Fruit fly (Drosophila melanogaster) whole organism, embryonic: Measurements from ENCODE around the gene CG2681.

Source experiments
- Bdp1 ChIP-seq: fragments of 200-800 bp; sonication (Bioruptor generic); optimal IDR thresholded peaks from 3 replicates; lab custom pipeline; 2016; ENCODE audit warnings: missing biosample characterization, missing genetic modification characterization
- CG10274 ChIP-seq: fragments of 200-800 bp; sonication (Bioruptor generic); optimal IDR thresholded peaks from 3 replicates; lab custom pipeline; 2017; ENCODE audit warnings: missing biosample characterization, mild to moderate bottlenecking, missing genetic modification characterization
- CG10543 ChIP-seq: fragments of 200-800 bp; sonication (Bioruptor generic); optimal IDR thresholded peaks from 3 replicates; lab custom pipeline; 2017; ENCODE audit warnings: missing biosample characterization, mild to moderate bottlenecking, missing genetic modification characterization, moderate library complexity
- CG10654 ChIP-seq: fragments of 200-800 bp; sonication (Bioruptor generic); optimal IDR thresholded peaks from 2 replicates; lab custom pipeline; 2016; ENCODE audit warnings: missing biosample characterization, missing genetic modification characterization
- CG1233 ChIP-seq: fragments of 200-800 bp; sonication (Bioruptor generic); optimal IDR thresholded peaks from 4 replicates; lab custom pipeline; 2018; ENCODE audit warnings: missing biosample characterization, mild to moderate bottlenecking, missing genetic modification characterization
- CG12769 ChIP-seq: fragments of 200-800 bp; sonication (Bioruptor generic); optimal IDR thresholded peaks from 2 replicates; lab custom pipeline; 2019; ENCODE audit warnings: missing biosample characterization, mild to moderate bottlenecking, missing genetic modification characterization, moderate library complexity
- CG14667 ChIP-seq: fragments of 200-800 bp; sonication (Bioruptor generic); IDR thresholded peaks from 2 replicates; pipeline ENCODE4 v1.3.6; 2022; ENCODE audit warnings: missing biosample characterization, missing genetic modification characterization
- CG14710 ChIP-seq: fragments of 200-800 bp; sonication (Bioruptor generic); optimal IDR thresholded peaks from 3 replicates; lab custom pipeline; 2019; ENCODE audit warnings: missing biosample characterization, mild to moderate bottlenecking, missing genetic modification characterization, moderate library complexity
- CG30431 ChIP-seq: fragments of 200-800 bp; sonication (Bioruptor generic); optimal IDR thresholded peaks from 2 replicates; lab custom pipeline; 2017; ENCODE audit warnings: missing biosample characterization, missing genetic modification characterization
- CG31224 ChIP-seq: fragments of 200-800 bp; sonication (Bioruptor generic); IDR thresholded peaks from 2 replicates; pipeline ENCODE4 v1.3.6; 2022; ENCODE audit warnings: missing biosample characterization, missing genetic modification characterization
- CG32767 ChIP-seq: fragments of 200-800 bp; sonication (Bioruptor generic); IDR thresholded peaks from 2 replicates; pipeline ENCODE4 v1.3.6; 2022; ENCODE audit warnings: missing biosample characterization, missing genetic modification characterization
- CG32772 ChIP-seq: fragments of 200-800 bp; sonication (Bioruptor generic); IDR thresholded peaks from 2 replicates; pipeline ENCODE4 v1.3.6; 2022; ENCODE audit warnings: missing biosample characterization, missing genetic modification characterization
- CG4820 ChIP-seq: fragments of 200-800 bp; sonication (Bioruptor generic); optimal IDR thresholded peaks from 3 replicates; lab custom pipeline; 2016; ENCODE audit warnings: missing biosample characterization, missing genetic modification characterization
- CG7556 ChIP-seq: fragments of 200-800 bp; sonication (Bioruptor generic); optimal IDR thresholded peaks from 2 replicates; lab custom pipeline; 2017; ENCODE audit warnings: missing biosample characterization, mild to moderate bottlenecking, missing genetic modification characterization
- CG7839 ChIP-seq: fragments of 200-800 bp; sonication (Bioruptor generic); optimal IDR thresholded peaks from 3 replicates; lab custom pipeline; 2018; ENCODE audit warnings: missing biosample characterization, mild to moderate bottlenecking, missing genetic modification characterization, moderate library complexity
- Camta ChIP-seq: fragments of 200-800 bp; sonication (Bioruptor generic); optimal IDR thresholded peaks from 2 replicates; lab custom pipeline; 2016; ENCODE audit warnings: missing biosample characterization, missing genetic modification characterization
- Chrac-16 ChIP-seq: fragments of 200-800 bp; sonication (Bioruptor generic); optimal IDR thresholded peaks from 3 replicates; lab custom pipeline; 2016; ENCODE audit warnings: missing biosample characterization, missing genetic modification characterization
- CoRest ChIP-seq: fragments of 200-800 bp; sonication (Bioruptor generic); optimal IDR thresholded peaks from 3 replicates; lab custom pipeline; 2018; ENCODE audit warnings: missing biosample characterization, mild to moderate bottlenecking, missing genetic modification characterization, moderate library complexity
- Ets97D ChIP-seq: fragments of 200-800 bp; sonication (Bioruptor generic); optimal IDR thresholded peaks from 3 replicates; lab custom pipeline; 2016; ENCODE audit warnings: missing biosample characterization, missing genetic modification characterization
- HLH54F ChIP-seq: fragments of 200-800 bp; sonication (Bioruptor generic); optimal IDR thresholded peaks from 3 replicates; lab custom pipeline; 2016; ENCODE audit warnings: missing biosample characterization, missing genetic modification characterization
- Hr51 ChIP-seq, 2 experiments: fragments of 200-800 bp; sonication (Bioruptor generic); optimal IDR thresholded peaks; 2 replicates in 1 of 2; 3 replicates in 1 of 2; lab custom pipeline; 2016 to 2018; ENCODE audit warnings: missing biosample characterization in 2 of 2, missing genetic modification characterization in 2 of 2, mild to moderate bottlenecking in 1 of 2, moderate library complexity in 1 of 2
- Kr ChIP-seq: fragments of 200-800 bp; sonication (Bioruptor generic); optimal IDR thresholded peaks from 2 replicates; lab custom pipeline; 2017; ENCODE audit warnings: missing biosample characterization, mild to moderate bottlenecking, missing genetic modification characterization
- Oli ChIP-seq: fragments of 200-800 bp; sonication (Bioruptor generic); optimal IDR thresholded peaks from 2 replicates; lab custom pipeline; 2018; ENCODE audit warnings: missing biosample characterization, mild to moderate bottlenecking, missing genetic modification characterization, moderate library complexity
- Six4 ChIP-seq: fragments of 200-800 bp; sonication (Bioruptor generic); optimal IDR thresholded peaks from 2 replicates; lab custom pipeline; 2016; ENCODE audit warnings: missing biosample characterization, missing genetic modification characterization
- al ChIP-seq: fragments of 200-800 bp; sonication (Bioruptor generic); IDR thresholded peaks from 2 replicates; pipeline ENCODE4 v1.3.6; 2022; ENCODE audit warnings: missing biosample characterization, missing genetic modification characterization
- amos ChIP-seq: fragments of 200-800 bp; sonication (Bioruptor generic); IDR thresholded peaks from 2 replicates; pipeline ENCODE4 v1.3.6; 2022; ENCODE audit warnings: missing biosample characterization, missing genetic modification characterization; ENCODE audit not compliant: partially characterized antibody
- bigmax ChIP-seq: fragments of 200-800 bp; sonication (Bioruptor generic); optimal IDR thresholded peaks from 2 replicates; lab custom pipeline; 2018; ENCODE audit warnings: missing biosample characterization, mild to moderate bottlenecking, missing genetic modification characterization
- bsh ChIP-seq, 2 experiments: fragments of 200-800 bp; sonication (Bioruptor generic); optimal IDR thresholded peaks; 2 replicates each; lab custom pipeline; 2017 to 2018; ENCODE audit warnings: mild to moderate bottlenecking in 2 of 2, missing biosample characterization in 2 of 2, missing genetic modification characterization in 2 of 2, moderate library complexity in 1 of 2
- cad ChIP-seq: fragments of >200 bp; optimal IDR thresholded peaks from 2 replicates; lab custom pipeline; 2017; ENCODE audit warnings: missing biosample characterization, missing genetic modification characterization
- crc ChIP-seq: fragments of 200-800 bp; sonication (Bioruptor generic); optimal IDR thresholded peaks from 2 replicates; lab custom pipeline; 2016; ENCODE audit warnings: missing biosample characterization, missing genetic modification characterization
- dati ChIP-seq: fragments of 200-800 bp; sonication (Bioruptor generic); IDR thresholded peaks from 2 replicates; pipeline ENCODE4 v1.3.6; 2022; ENCODE audit warnings: missing biosample characterization, missing genetic modification characterization
- disco-r ChIP-seq: fragments of 200-800 bp; sonication (Bioruptor generic); optimal IDR thresholded peaks from 2 replicates; lab custom pipeline; 2016; ENCODE audit warnings: missing biosample characterization, missing genetic modification characterization
- dm ChIP-seq: fragments of 200-800 bp; sonication (Bioruptor generic); optimal IDR thresholded peaks from 3 replicates; lab custom pipeline; 2016; ENCODE audit warnings: missing biosample characterization, missing genetic modification characterization
- dpn ChIP-seq, 2 experiments: fragments of 200-800 bp; sonication (Bioruptor generic); optimal IDR thresholded peaks; 3 replicates each; lab custom pipeline; 2016; ENCODE audit warnings: missing biosample characterization in 2 of 2, missing genetic modification characterization in 2 of 2
- dysf ChIP-seq: fragments of 200-800 bp; sonication (Bioruptor generic); IDR thresholded peaks from 3 replicates; pipeline ENCODE4 v1.3.6; 2022; ENCODE audit warnings: missing biosample characterization, missing genetic modification characterization
- emc ChIP-seq: fragments of 200-800 bp; sonication (Bioruptor generic); optimal IDR thresholded peaks from 2 replicates; lab custom pipeline; 2016; ENCODE audit warnings: missing biosample characterization, missing genetic modification characterization
- esg ChIP-seq: fragments of 200-800 bp; sonication (Bioruptor generic); conservative IDR thresholded peaks from 2 replicates; pipeline ENCODE4 v1.3.6; 2022; ENCODE audit warnings: missing biosample characterization, missing genetic modification characterization
- eve ChIP-seq, 2 experiments: fragments of >200 bp; optimal IDR thresholded peaks; 2 replicates each; lab custom pipeline; 2017; ENCODE audit warnings: missing biosample characterization in 2 of 2, missing genetic modification characterization in 2 of 2
- ind ChIP-seq: fragments of 200-800 bp; sonication (Bioruptor generic); optimal IDR thresholded peaks from 3 replicates; lab custom pipeline; 2016; ENCODE audit warnings: missing biosample characterization, missing genetic modification characterization
- lov ChIP-seq, 2 experiments: fragments of 200-800 bp in 1 of 2; fragments of >200 bp in 1 of 2; sonication (Bioruptor generic) in 1 of 2; IDR thresholded peaks in 1 of 2; optimal IDR thresholded peaks in 1 of 2; 2 replicates in 1 of 2; 3 replicates in 1 of 2; pipeline versions ENCODE4 v1.3.6 to Lab custom; 2017 to 2022; ENCODE audit warnings: missing biosample characterization in 1 of 2, missing genetic modification characterization in 1 of 2
- mirr ChIP-seq: fragments of 200-800 bp; sonication (Bioruptor generic); optimal IDR thresholded peaks from 3 replicates; lab custom pipeline; 2018; ENCODE audit warnings: missing biosample characterization, mild to moderate bottlenecking, missing genetic modification characterization
- mld ChIP-seq: fragments of 200-800 bp; sonication (Bioruptor generic); IDR thresholded peaks from 3 replicates; pipeline ENCODE4 v1.3.6; 2022; ENCODE audit warnings: missing biosample characterization, missing genetic modification characterization; ENCODE audit not compliant: partially characterized antibody
- nerfin-1 ChIP-seq: fragments of 200-800 bp; sonication (Bioruptor generic); optimal IDR thresholded peaks from 3 replicates; lab custom pipeline; 2019; ENCODE audit warnings: missing biosample characterization, mild to moderate bottlenecking, missing genetic modification characterization, moderate library complexity
- pan ChIP-seq, 4 experiments: fragments of >200 bp in 3 of 4; fragments of 200-800 bp in 1 of 4; sonication (Bioruptor generic) in 1 of 4; optimal IDR thresholded peaks in 3 of 4; IDR thresholded peaks in 1 of 4; 2 replicates each; pipeline versions ENCODE4 v1.3.6 to Lab custom; 2017 to 2022; ENCODE audit warnings: missing biosample characterization in 2 of 4, missing genetic modification characterization in 2 of 4, mixed read lengths in 1 of 4
- pzg ChIP-seq: fragments of 200-800 bp; sonication (Bioruptor generic); optimal IDR thresholded peaks from 3 replicates; lab custom pipeline; 2018; ENCODE audit warnings: missing biosample characterization, mild to moderate bottlenecking, missing genetic modification characterization, moderate library complexity
- scrt ChIP-seq: fragments of 200-800 bp; sonication (Bioruptor generic); optimal IDR thresholded peaks from 2 replicates; lab custom pipeline; 2018; ENCODE audit warnings: missing biosample characterization, mild to moderate bottlenecking, missing genetic modification characterization, moderate library complexity
- tgo ChIP-seq: fragments of 200-800 bp; sonication (Bioruptor generic); IDR thresholded peaks from 3 replicates; pipeline ENCODE4 v1.3.6; 2022; ENCODE audit warnings: missing biosample characterization, missing genetic modification characterization
- tin ChIP-seq: fragments of 200-800 bp; sonication (Bioruptor generic); optimal IDR thresholded peaks from 3 replicates; lab custom pipeline; 2016; ENCODE audit warnings: missing biosample characterization, missing genetic modification characterization
- tna ChIP-seq: fragments of 200-800 bp; sonication (Bioruptor generic); IDR thresholded peaks from 2 replicates; pipeline ENCODE4 v1.3.6; 2022; ENCODE audit warnings: missing biosample characterization, missing genetic modification characterization; ENCODE audit not compliant: partially characterized antibody
- ttk ChIP-seq: fragments of 200-800 bp; sonication (Bioruptor generic); IDR thresholded peaks from 2 replicates; pipeline ENCODE4 v2.1.2; 2022; ENCODE audit warnings: missing biosample characterization, missing genetic modification characterization

Gene CG2681

dm6 chrX:2732127-2732526 lies 23.6 kb downstream of the CG2681 start, which contains the start of the genes ttm50 and CG2712 (continued):
- TF ChIP-seq Oli (tag; lab: Kevin White, UChicago) (peak; percentile 57), CG10543 (GFP tag; lab: Kevin White, UChicago) (peak; percentile 81), dpn (GFP tag; optimal IDR thresholded peaks at IDR 0.05; lab: Kevin White, UChicago) (peak; percentile 21 to 52), mirr (peak; percentile 12), Kr (GFP tag; lab: Kevin White, UChicago) (no peak), CG32772 (GFP tag; lab: Robert Waterston, UW) (no peak), bsh (GFP tag; optimal IDR thresholded peaks at IDR 0.05; lab: Kevin White, UChicago) (peak in 1 of 2 experiments; percentile 39), CG10274 (GFP tag; lab: Kevin White, UChicago) (no peak), CG7556 (GFP tag; lab: Kevin White, UChicago) (peak; percentile 48), esg (GFP tag; lab: Robert Waterston, UW) (peak; percentile 25; the same call in 1 of the 2 replicates), Hr51 (GFP tag; optimal IDR thresholded peaks at IDR 0.05; lab: Kevin White, UChicago) (no peak), Camta (GFP tag; lab: Kevin White, UChicago) (no peak), crc (GFP tag; lab: Kevin White, UChicago) (no peak), CG14667 (peak; percentile 46), CG14710 (peak; percentile 81), CG30431 (GFP tag; lab: Kevin White, UChicago) (no peak), tgo (peak; percentile 49; the same call in 1 of the 3 replicates), eve (GFP tag; optimal IDR thresholded peaks at IDR 0.05; lab: Kevin White, UChicago) (no peak), disco-r (GFP tag; lab: Kevin White, UChicago) (no peak), CG7839 (tag; lab: Kevin White, UChicago) (no peak), dati (GFP tag; lab: Robert Waterston, UW) (no peak), HLH54F (peak; percentile 37), al (GFP tag; lab: Robert Waterston, UW) (peak; percentile 60), CG32767 (GFP tag; lab: Robert Waterston, UW) (no peak), scrt (no peak), dm (peak; percentile 79), mld (GFP tag; lab: Robert Waterston, UW) (no peak), tna (GFP tag; lab: Robert Waterston, UW) (no peak), Chrac-16 (peak; percentile 52), CG4820 (GFP tag; lab: Kevin White, UChicago) (peak; percentile 5), tin (GFP tag; lab: Kevin White, UChicago) (peak; percentile 45), ind (GFP tag; lab: Kevin White, UChicago) (peak; percentile 63), amos (GFP tag; lab: Robert Waterston, UW) (no peak), CG31224 (0 out of 2 replicates have a peak, but pooled peaks have one; percentile 40), pzg (GFP tag; lab: Kevin White, UChicago) (peak; percentile 56), Ets97D (GFP tag; lab: Kevin White, UChicago) (peak; percentile 10), CG1233 (GFP tag; lab: Kevin White, UChicago) (no peak), dysf (GFP tag; lab: Robert Waterston, UW) (peak; percentile 70; the same call in 2 of the 3 replicates), emc (no peak), nerfin-1 (tag; lab: Kevin White, UChicago) (peak; percentile 36), ttk (GFP tag; lab: Robert Waterston, UW) (no peak), pan (optimal IDR thresholded peaks at IDR 0.05; lab: Kevin White, UChicago) (no peak), pan (GFP tag; optimal IDR thresholded peaks at IDR 0.05 in 1 of 2, IDR thresholded peaks at IDR 0.05 in 1 of 2) (peak in 1 of 2 experiments; percentile 35), Six4 (GFP tag; lab: Kevin White, UChicago) (peak; percentile 13), cad (GFP tag; lab: Kevin White, UChicago) (no peak), CG10654 (GFP tag; lab: Kevin White, UChicago) (peak; percentile 22), lov (optimal IDR thresholded peaks at IDR 0.05; lab: Kevin White, UChicago) (no peak), lov (GFP tag; IDR thresholded peaks at IDR 0.05; lab: Robert Waterston, UW) (no peak), bigmax (GFP tag; lab: Kevin White, UChicago) (no peak), CG12769 (tag; lab: Kevin White, UChicago) (no peak), CoRest (peak; percentile 82), Bdp1 (GFP tag; lab: Kevin White, UChicago) (no peak)
